Fruit fly (Drosophila melanogaster) whole organism, pupa: ENCODE results near the gene CG14817.

Experiments used
- CG10348 ChIP-seq: fragments of 200-800 bp; sonication (Bioruptor generic); IDR thresholded peaks from 2 replicates; pipeline ENCODE4 v1.3.6; 2022; ENCODE audit warnings: missing biosample characterization, missing genetic modification characterization
- CG12605 ChIP-seq: fragments of 200-800 bp; sonication (Bioruptor generic); IDR thresholded peaks from 2 replicates; pipeline ENCODE4 v1.3.6; 2022; ENCODE audit warnings: missing biosample characterization, missing genetic modification characterization
- CG13204 ChIP-seq: fragments of 200-800 bp; sonication (Bioruptor generic); optimal IDR thresholded peaks from 2 replicates; lab custom pipeline; 2018; ENCODE audit warnings: missing biosample characterization, mild to moderate bottlenecking, missing genetic modification characterization, moderate library complexity
- CG14655 ChIP-seq: fragments of 200-800 bp; sonication (Bioruptor generic); optimal IDR thresholded peaks from 3 replicates; lab custom pipeline; 2017; ENCODE audit warnings: mild to moderate bottlenecking, missing biosample characterization, missing genetic modification reagents, missing genetic modification characterization
- CG15710 ChIP-seq: fragments of 200-800 bp; sonication (Bioruptor generic); optimal IDR thresholded peaks from 2 replicates; lab custom pipeline; 2018; ENCODE audit warnings: missing biosample characterization, mild to moderate bottlenecking, missing genetic modification characterization, moderate library complexity
- CG17806 ChIP-seq: fragments of 200-800 bp; sonication (Bioruptor generic); optimal IDR thresholded peaks from 2 replicates; lab custom pipeline; 2018; ENCODE audit warnings: missing biosample characterization, mild to moderate bottlenecking, missing genetic modification characterization, moderate library complexity
- CG32121 ChIP-seq: fragments of 200-800 bp; sonication (Bioruptor generic); IDR thresholded peaks from 2 replicates; pipeline ENCODE4 v1.3.6; 2022; ENCODE audit warnings: missing biosample characterization, missing genetic modification characterization
- CG34367 ChIP-seq: fragments of 200-800 bp; sonication (Bioruptor generic); optimal IDR thresholded peaks from 2 replicates; lab custom pipeline; 2018; ENCODE audit warnings: missing biosample characterization, mild to moderate bottlenecking, missing genetic modification characterization
- CG4496 ChIP-seq: fragments of 200-800 bp; sonication (Bioruptor generic); IDR thresholded peaks from 3 replicates; pipeline ENCODE4 v1.3.6; 2022; ENCODE audit warnings: missing biosample characterization, missing genetic modification characterization
- CG8159 ChIP-seq: fragments of 200-800 bp; sonication (Bioruptor generic); optimal IDR thresholded peaks from 3 replicates; lab custom pipeline; 2018; ENCODE audit warnings: missing biosample characterization, mild to moderate bottlenecking, missing genetic modification characterization, moderate library complexity
- CG8301 ChIP-seq: fragments of 200-800 bp; sonication (Bioruptor generic); optimal IDR thresholded peaks from 2 replicates; lab custom pipeline; 2018; ENCODE audit warnings: missing biosample characterization, mild to moderate bottlenecking, missing genetic modification characterization
- CG9948 ChIP-seq: fragments of 200-800 bp; sonication (Bioruptor generic); optimal IDR thresholded peaks from 2 replicates; lab custom pipeline; 2018; ENCODE audit warnings: missing biosample characterization, mild to moderate bottlenecking, missing genetic modification characterization, moderate library complexity
- D1 ChIP-seq: fragments of 200-800 bp; sonication (Bioruptor generic); optimal IDR thresholded peaks from 2 replicates; lab custom pipeline; 2018; ENCODE audit warnings: missing biosample characterization, mild to moderate bottlenecking, missing genetic modification characterization, moderate library complexity
- EcR ChIP-seq: fragments of 200-800 bp; sonication (Bioruptor generic); optimal IDR thresholded peaks from 3 replicates; lab custom pipeline; 2019; ENCODE audit warnings: missing biosample characterization, missing genetic modification characterization, mild to moderate bottlenecking, moderate library complexity, missing genetic modification reagents
- Ets98B ChIP-seq: fragments of 200-800 bp; sonication (Bioruptor generic); IDR thresholded peaks from 2 replicates; pipeline ENCODE4 v1.3.6; 2022; ENCODE audit warnings: missing biosample characterization, missing genetic modification characterization
- Pif1A ChIP-seq: fragments of 200-800 bp; sonication (Bioruptor generic); optimal IDR thresholded peaks from 3 replicates; lab custom pipeline; 2016; ENCODE audit warnings: missing biosample characterization, missing genetic modification characterization
- Pif1B ChIP-seq: fragments of 200-800 bp; sonication (Bioruptor generic); optimal IDR thresholded peaks from 3 replicates; lab custom pipeline; 2016; ENCODE audit warnings: missing biosample characterization, missing genetic modification characterization
- Snoo ChIP-seq: fragments of 200-800 bp; sonication (Bioruptor generic); optimal IDR thresholded peaks from 3 replicates; lab custom pipeline; 2017; ENCODE audit warnings: missing biosample characterization, mild to moderate bottlenecking, missing genetic modification characterization, inconsistent platforms
- fd96Ca ChIP-seq: fragments of 200-800 bp; sonication (Bioruptor generic); IDR thresholded peaks from 3 replicates; pipeline ENCODE4 v1.3.6; 2022; ENCODE audit warnings: missing biosample characterization, missing genetic modification characterization
- gl ChIP-seq: fragments of 200-800 bp; sonication (Bioruptor generic); optimal IDR thresholded peaks from 2 replicates; lab custom pipeline; 2018; ENCODE audit warnings: missing biosample characterization, mild to moderate bottlenecking, missing genetic modification characterization
- rn ChIP-seq: fragments of 200-800 bp; sonication (Bioruptor generic); IDR thresholded peaks from 2 replicates; pipeline ENCODE4 v1.3.6; 2022; ENCODE audit warnings: missing biosample characterization, missing genetic modification characterization

Gene CG14817

dm6 chrX:1873515-1874126 is 3.4 kb downstream of the CG14817 start, which contains the start of the genes Pgam5 and Vps26:
Gene Pgam5 (minus strand): TSS chrX:1873565.
Gene Vps26 (plus strand): TSS chrX:1873853.
- TF ChIP-seq CG32121 (no peak), CG8301 (tag; lab: Kevin White, UChicago) (no peak), EcR (no peak), fd96Ca (GFP tag; lab: Robert Waterston, UW) (no peak), CG4496 (GFP tag; lab: Robert Waterston, UW) (no peak), CG10348 (GFP tag; lab: Robert Waterston, UW) (no peak), CG17806 (tag; lab: Kevin White, UChicago) (no peak), Ets98B (no peak), CG13204 (GFP tag; lab: Kevin White, UChicago) (no peak), CG15710 (tag; lab: Kevin White, UChicago) (no peak), gl (no peak), CG34367 (tag; lab: Kevin White, UChicago) (no peak), rn (no peak), Pif1A (no peak), CG8159 (tag; lab: Kevin White, UChicago) (no peak), Snoo (no peak), CG14655 (GFP tag; lab: Kevin White, UChicago) (no peak), D1 (no peak)

- TF ChIP-seq CG12605 (GFP tag; lab: Robert Waterston, UW) (no peak), CG14655 (GFP tag; lab: Kevin White, UChicago) (no peak), Ets98B (peak; percentile 29; the same call in 1 of the 2 replicates)
- TF ChIP-seq, all 21 proteins: peak for 1
Observed at dm6 chrX:1868586-1869111, 8.4 kb downstream of the CG14817 start, which contains the start of the genes CG14803 and Pex5. Gene CG14803 (plus strand): TSS chrX:1868870. Gene Pex5 (minus strand): TSS chrX:1869061.

dm6 chrX:1865673-1866072 is 11.4 kb downstream of the CG14817 start, which contains the start of the genes Gcna and MED18:
Gene Gcna (minus strand): TSS chrX:1865835.
Gene MED18 (plus strand): TSS chrX:1865909.
- TF ChIP-seq fd96Ca (GFP tag; lab: Robert Waterston, UW) (no peak), CG4496 (GFP tag; lab: Robert Waterston, UW) (no peak), CG10348 (GFP tag; lab: Robert Waterston, UW) (no peak), CG32121 (no peak), CG8301 (tag; lab: Kevin White, UChicago) (no peak), CG13204 (GFP tag; lab: Kevin White, UChicago) (no peak), D1 (no peak)

dm6 chrX:1861620-1862184 is 15.4 kb downstream of the CG14817 start, which contains the start of gene deltaCOP:
Gene deltaCOP (minus strand): TSS chrX:1861790.
- TF ChIP-seq CG4496 (GFP tag; lab: Robert Waterston, UW) = peak; percentile 69; the same call in 2 of the 3 replicates
- TF ChIP-seq Ets98B = peak; percentile 75
- TF ChIP-seq gl = peak; percentile 43
- TF ChIP-seq Pif1A = no peak
- TF ChIP-seq EcR = peak; percentile 15
- TF ChIP-seq Pif1B (GFP tag; lab: Kevin White, UChicago) = no peak
- no peak for TF ChIP-seq D1
- TF ChIP-seq CG17806 (tag; lab: Kevin White, UChicago) = peak; percentile 54
- TF ChIP-seq Snoo = peak; percentile 76
- peak; percentile 57 for TF ChIP-seq CG10348 (GFP tag; lab: Robert Waterston, UW)
- no peak for TF ChIP-seq CG13204 (GFP tag; lab: Kevin White, UChicago)
- peak; percentile 47; the same call in 1 of the 2 replicates for TF ChIP-seq rn
- no peak for TF ChIP-seq CG8301 (tag; lab: Kevin White, UChicago)
- no peak for TF ChIP-seq CG8159 (tag; lab: Kevin White, UChicago)
- TF ChIP-seq CG15710 (tag; lab: Kevin White, UChicago) = peak; percentile 75
- peak; percentile 70 for TF ChIP-seq CG32121
- peak; percentile 86 for TF ChIP-seq fd96Ca (GFP tag; lab: Robert Waterston, UW)
- TF ChIP-seq CG12605 (GFP tag; lab: Robert Waterston, UW) = peak; percentile 52; the same call in 1 of the 2 replicates
- peak; percentile 63 for TF ChIP-seq CG9948
- TF ChIP-seq CG14655 (GFP tag; lab: Kevin White, UChicago) = no peak
- no peak for TF ChIP-seq CG34367 (tag; lab: Kevin White, UChicago)

- TF ChIP-seq fd96Ca (GFP tag; lab: Robert Waterston, UW) (peak; percentile 53; the same call in 2 of the 3 replicates), Pif1B (GFP tag; lab: Kevin White, UChicago) (peak; percentile 55), CG34367 (tag; lab: Kevin White, UChicago) (peak; percentile 20), CG12605 (GFP tag; lab: Robert Waterston, UW) (no peak), D1 (no peak), CG14655 (GFP tag; lab: Kevin White, UChicago) (no peak), CG8301 (tag; lab: Kevin White, UChicago) (peak; percentile 52), CG4496 (GFP tag; lab: Robert Waterston, UW) (peak; percentile 66), Snoo (peak; percentile 30), CG9948 (peak; percentile 27), CG15710 (tag; lab: Kevin White, UChicago) (peak; percentile 28), CG17806 (tag; lab: Kevin White, UChicago) (peak; percentile 29), Pif1A (no peak), CG13204 (GFP tag; lab: Kevin White, UChicago) (no peak), Ets98B (peak; percentile 11; the same call in 1 of the 2 replicates), gl (no peak), EcR (no peak), CG8159 (tag; lab: Kevin White, UChicago) (peak; percentile 51), rn (no peak), CG10348 (GFP tag; lab: Robert Waterston, UW) (no peak), CG32121 (peak; percentile 33; the same call in 1 of the 2 replicates)
Observed at dm6 chrX:1858867-1859266, 18.2 kb downstream of the CG14817 start, which contains the start of gene Lamtor5. Gene Lamtor5 (minus strand): TSS chrX:1858971.
